Worm (Caenorhabditis elegans) whole organism, late embryonic: ENCODE results near the gene acs-6.

Experiments used
- elt-4 ChIP-seq: sonication (generic microtip); optimal IDR thresholded peaks from 2 replicates; lab custom pipeline; 2016; ENCODE audit warnings: missing genetic modification characterization, missing compliant biosample characterization
- hlh-8 ChIP-seq: sonication (generic microtip); optimal IDR thresholded peaks from 2 replicates; lab custom pipeline; 2016; ENCODE audit warnings: missing genotype, missing genetic modification characterization, missing compliant biosample characterization

DNA sequence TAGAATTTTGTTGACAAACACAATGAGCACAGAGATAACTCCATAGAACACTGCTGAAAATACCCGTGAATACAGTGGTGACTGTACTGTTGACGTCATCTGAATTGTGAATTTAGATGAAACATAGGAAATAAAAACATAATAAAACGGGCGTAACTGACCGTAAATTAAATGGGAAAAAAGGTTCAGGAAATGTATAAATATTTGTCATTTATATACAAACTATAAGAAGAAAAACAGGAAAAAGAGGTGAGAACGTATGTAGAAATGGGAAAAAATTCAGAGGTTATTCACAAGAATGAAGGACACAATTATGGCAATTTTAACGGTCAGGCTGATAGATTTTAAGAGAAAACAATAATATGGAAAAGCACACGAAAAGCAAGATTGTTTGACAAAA is 49.2 kb upstream of the acs-6 start, which contains the start of gene sqv-7:
- TF ChIP-seq elt-4 (no peak), hlh-8 (tag; lab: Kevin White, UChicago) (no peak)
